Fruit fly (Drosophila melanogaster) whole organism, adult: ENCODE measurements around the gene CG5966.

Experiments used
- CG11617 ChIP-seq: fragments of 200-800 bp; sonication (Bioruptor generic); optimal IDR thresholded peaks from 2 replicates; lab custom pipeline; 2017; ENCODE audit warnings: mild to moderate bottlenecking, missing biosample characterization, missing genetic modification reagents, missing genetic modification characterization
- CG12768 ChIP-seq: fragments of 200-800 bp; sonication (Bioruptor generic); optimal IDR thresholded peaks from 2 replicates; lab custom pipeline; 2017; ENCODE audit warnings: missing biosample characterization, missing genetic modification characterization, mild to moderate bottlenecking, moderate library complexity, missing genetic modification reagents
- CG14711 ChIP-seq: fragments of 200-800 bp; sonication (Bioruptor generic); optimal IDR thresholded peaks from 2 replicates; lab custom pipeline; 2018; ENCODE audit warnings: missing biosample characterization, mild to moderate bottlenecking, missing genetic modification characterization, moderate library complexity
- CG1620 ChIP-seq: fragments of 200-800 bp; sonication (Bioruptor generic); optimal IDR thresholded peaks from 2 replicates; lab custom pipeline; 2016; ENCODE audit warnings: missing biosample characterization, missing genetic modification characterization
- CG7045 ChIP-seq: fragments of 200-800 bp; sonication (Bioruptor generic); optimal IDR thresholded peaks from 2 replicates; lab custom pipeline; 2017; ENCODE audit warnings: missing biosample characterization, mild to moderate bottlenecking, missing genetic modification characterization
- CG7101 ChIP-seq: fragments of 200-800 bp; sonication (Bioruptor generic); optimal IDR thresholded peaks from 2 replicates; lab custom pipeline; 2018; ENCODE audit warnings: missing biosample characterization, mild to moderate bottlenecking, missing genetic modification characterization, moderate library complexity
- Crg-1 ChIP-seq: fragments of 200-800 bp; sonication (Bioruptor generic); optimal IDR thresholded peaks from 2 replicates; lab custom pipeline; 2016; ENCODE audit warnings: missing biosample characterization, missing genetic modification characterization
- Hr96 ChIP-seq: fragments of 200-800 bp; sonication (Bioruptor generic); optimal IDR thresholded peaks from 2 replicates; lab custom pipeline; 2016; ENCODE audit warnings: missing biosample characterization, missing genetic modification characterization
- Mnt ChIP-seq: fragments of 200-800 bp; sonication (Bioruptor generic); optimal IDR thresholded peaks from 2 replicates; lab custom pipeline; 2016; ENCODE audit warnings: missing biosample characterization, mild to moderate bottlenecking, missing genetic modification characterization
- cic ChIP-seq: fragments of 200-800 bp; sonication (Bioruptor generic); optimal IDR thresholded peaks from 2 replicates; lab custom pipeline; 2017; ENCODE audit warnings: missing biosample characterization, mild to moderate bottlenecking, missing genetic modification characterization, moderate library complexity
- kay ChIP-seq: fragments of 200-800 bp; sonication (Bioruptor generic); peaks from one replicate; lab custom pipeline; 2016; ENCODE audit warnings: missing biosample characterization, missing genetic modification characterization, borderline replicate concordance
- toe ChIP-seq: fragments of 200-800 bp; sonication (Bioruptor generic); optimal IDR thresholded peaks from 2 replicates; lab custom pipeline; 2016; ENCODE audit warnings: missing biosample characterization, missing genetic modification characterization

dm6 chrX:5941824-5942223 lies 46.8 kb upstream of the CG5966 start:
- TF ChIP-seq Mnt (GFP tag; lab: Kevin White, UChicago) (no peak), CG11617 (no peak), toe (no peak), Hr96 (GFP tag; lab: Kevin White, UChicago) (no peak), CG1620 (no peak), CG14711 (tag; lab: Kevin White, UChicago) (no peak), cic (GFP tag; lab: Kevin White, UChicago) (no peak), CG7101 (tag; lab: Kevin White, UChicago) (no peak), Crg-1 (GFP tag; lab: Kevin White, UChicago) (no peak), CG7045 (no peak), CG12768 (GFP tag; lab: Kevin White, UChicago) (no peak), kay (GFP tag; lab: Kevin White, UChicago) (no peak)
